Worm (Caenorhabditis elegans) whole organism, mixed stage, embryonic: ENCODE results near the gene Y81G3A.4.

Experiments
- blmp-1 ChIP-seq: fragments of 150-350 bp; optimal IDR thresholded peaks from 2 replicates; lab custom pipeline; 2014; ENCODE audit warnings: missing biosample characterization, missing genetic modification characterization
- ces-1 ChIP-seq: fragments of 150-350 bp; optimal IDR thresholded peaks from 2 replicates; lab custom pipeline; 2014; ENCODE audit warnings: missing biosample characterization, missing genetic modification reagents, missing genetic modification characterization
- nhr-2 ChIP-seq: fragments of 150-350 bp; optimal IDR thresholded peaks from 2 replicates; lab custom pipeline; 2014; ENCODE audit warnings: missing biosample characterization, missing genetic modification characterization
- nhr-237 ChIP-seq: fragments of 150-350 bp; optimal IDR thresholded peaks from 2 replicates; lab custom pipeline; 2014; ENCODE audit warnings: missing biosample characterization, missing genetic modification characterization
- pha-4 ChIP-seq: fragments of 150-350 bp; optimal IDR thresholded peaks from 2 replicates; lab custom pipeline; 2018; ENCODE audit warnings: missing biosample characterization, missing genetic modification reagents, missing genetic modification characterization
- snpc-4 ChIP-seq: fragments of 150-350 bp; optimal IDR thresholded peaks from 2 replicates; lab custom pipeline; 2014; ENCODE audit warnings: missing biosample characterization, missing genetic modification characterization
- unc-62 ChIP-seq: fragments of 150-350 bp; optimal IDR thresholded peaks from 2 replicates; lab custom pipeline; 2014; ENCODE audit warnings: missing biosample characterization, missing genetic modification reagents, missing genetic modification characterization

DNA sequence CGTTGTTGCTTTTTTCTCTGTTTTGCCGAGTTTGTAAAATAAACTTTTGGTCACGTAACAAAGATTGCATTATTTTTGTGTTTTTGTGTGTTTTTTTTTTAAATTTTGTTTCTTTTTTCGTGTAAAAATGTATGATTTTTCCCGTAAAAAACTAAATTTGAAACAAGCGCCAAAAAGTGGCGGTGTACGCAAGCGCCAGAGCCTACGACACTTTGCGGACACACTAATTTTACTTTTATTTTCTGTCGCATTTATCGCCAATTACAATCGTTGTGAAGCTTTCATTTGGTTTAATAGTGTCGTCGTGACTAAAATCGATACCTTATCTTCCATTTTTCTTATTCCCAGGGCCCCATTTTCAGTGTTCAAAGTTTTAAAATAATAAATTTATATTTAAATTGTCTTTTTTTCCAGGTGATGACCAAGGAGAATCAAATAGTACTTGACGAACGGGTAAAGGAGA lies 7.4 kb upstream of the Y81G3A.4 start, which contains the start of the genes Y81G3A.1 and gcn-2:
- no peak for TF ChIP-seq snpc-4
- TF ChIP-seq nhr-237 (tag; lab: Kevin White, UChicago): peak; percentile 56
- peak; percentile 25 for TF ChIP-seq blmp-1 (tag; lab: Kevin White, UChicago)
- TF ChIP-seq unc-62 (GFP tag; lab: Kevin White, UChicago): no peak
- no peak for TF ChIP-seq nhr-2
- TF ChIP-seq pha-4 (tag; lab: Kevin White, UChicago): no peak
- TF ChIP-seq ces-1 (GFP tag; lab: Kevin White, UChicago): no peak
